Worm (Caenorhabditis elegans): ENCODE measurements around the gene C05B5.12.

The C05B5.12 gene

ce11 chrIII:9956123-9956522 is 31.1 kb upstream of the C05B5.12 start, which contains the start of gene mog-1:
TSS of gene mog-1 (minus strand) at chrIII:9956215.
- no peak for TF ChIP-seq pax-1 (tag; optimal IDR thresholded peaks at IDR 0.05)
- no peak for TF ChIP-seq pha-4 (tag; optimal IDR thresholded peaks at IDR 0.05)

- TF ChIP-seq odd-2 (tag; optimal IDR thresholded peaks at IDR 0.05) (no peak), nhr-232 (tag; optimal IDR thresholded peaks at IDR 0.05) (no peak), unc-3 (GFP tag; conservative IDR thresholded peaks at IDR 0.05) (no peak), unc-3 (tag; optimal IDR thresholded peaks at IDR 0.05) (no peak), npax-4 (tag; optimal IDR thresholded peaks at IDR 0.05) (no peak), Y22D7AL.16 (tag; optimal IDR thresholded peaks at IDR 0.05) (no peak), ceh-9 (tag; optimal IDR thresholded peaks at IDR 0.05) (no peak), eyg-1 (tag; optimal IDR thresholded peaks at IDR 0.05) (no peak), sox-4 (tag; optimal IDR thresholded peaks at IDR 0.05) (no peak), T23F11.4 (GFP tag; optimal IDR thresholded peaks at IDR 0.05) (no peak), pqm-1 (tag; optimal IDR thresholded peaks at IDR 0.05) (no peak), pha-2 (tag; optimal IDR thresholded peaks at IDR 0.05) (no peak), ceh-22 (tag; optimal IDR thresholded peaks at IDR 0.05) (no peak), dve-1 (tag; optimal IDR thresholded peaks at IDR 0.05) (no peak)
Observed at ce11 chrIII:9956665-9957401, 30.3 kb upstream of the C05B5.12 start, which contains the start of gene alx-1. TSS of gene alx-1 (plus strand) at chrIII:9957351.

- no peak for TF ChIP-seq ceh-30 (tag; optimal IDR thresholded peaks at IDR 0.05)
Observed at ce11 chrIII:9963447-9963846, 23.7 kb upstream of the C05B5.12 start.

ce11 chrIII:9964416-9964815 is 22.8 kb upstream of the C05B5.12 start:
- no peak for TF ChIP-seq dve-1 (tag; optimal IDR thresholded peaks at IDR 0.05)
- no peak for TF ChIP-seq pha-4 (tag; optimal IDR thresholded peaks at IDR 0.05)
- TF ChIP-seq hlh-6 (tag; optimal IDR thresholded peaks at IDR 0.05) = no peak
- no peak for TF ChIP-seq K09A11.1 (tag; optimal IDR thresholded peaks at IDR 0.05; ENCODE audit: insufficient read depth)
- no peak for TF ChIP-seq rnt-1 (tag; optimal IDR thresholded peaks at IDR 0.05)
- no peak for TF ChIP-seq sdc-2 (tag; optimal IDR thresholded peaks at IDR 0.05)
- TF ChIP-seq mec-3 (tag; optimal IDR thresholded peaks at IDR 0.05; ENCODE audit: borderline replicate concordance) = no peak

- TF ChIP-seq unc-55 (GFP tag; optimal IDR thresholded peaks at IDR 0.05) = peak; percentile 54
- no peak for TF ChIP-seq pat-9 (tag; optimal IDR thresholded peaks at IDR 0.05)
Observed at ce11 chrIII:9965444-9965843, 21.7 kb upstream of the C05B5.12 start.

ce11 chrIII:9969371-9969770 is 17.8 kb upstream of the C05B5.12 start:
- TF ChIP-seq ceh-34 (tag; optimal IDR thresholded peaks at IDR 0.05) = peak; percentile 40
- no peak for TF ChIP-seq ceh-14 (tag; optimal IDR thresholded peaks at IDR 0.05)

ce11 chrIII:9972192-9972811 is 14.9 kb upstream of the C05B5.12 start:
- TF ChIP-seq hlh-13 (GFP tag; optimal IDR thresholded peaks at IDR 0.05) (no peak), pax-1 (tag; optimal IDR thresholded peaks at IDR 0.05) (no peak), unc-42 (tag; optimal IDR thresholded peaks at IDR 0.05) (peak; percentile 36), che-1 (tag; optimal IDR thresholded peaks at IDR 0.05) (no peak), ceh-18 (tag; optimal IDR thresholded peaks at IDR 0.05) (no peak), pros-1 (tag; optimal IDR thresholded peaks at IDR 0.05) (no peak), ceh-24 (tag; optimal IDR thresholded peaks at IDR 0.05) (no peak)

Measured in whole organism, late embryonic.